Fruit fly (Drosophila melanogaster) S2 (cell line): ENCODE data around the gene Atx-1.

Experiments
- CG8478 ChIP-seq: fragments of >200 bp; optimal IDR thresholded peaks from 2 replicates; lab custom pipeline; 2018
- CTCF ChIP-seq, 2 experiments: fragments of >200 bp; optimal IDR thresholded peaks; 2 replicates each; lab custom pipeline; 2018

- TF ChIP-seq CG8478 (lab: Kevin White, UChicago) (no peak), CTCF (optimal IDR thresholded peaks at IDR 0.05; lab: Kevin White, UChicago) (no peak)
Measured at dm6 chrX:6868629-6869579, 45.9 kb downstream of the Atx-1 start.
